Fruit fly (Drosophila melanogaster) whole organism, embryonic: ENCODE data around the gene ct.

Experiments
- Abd-B ChIP-seq: fragments of 200-800 bp; sonication (Bioruptor generic); optimal IDR thresholded peaks from 2 replicates; lab custom pipeline; 2018; ENCODE audit warnings: missing biosample characterization, mild to moderate bottlenecking, missing genetic modification characterization, moderate library complexity
- CG10209 ChIP-seq: fragments of 200-800 bp; sonication (Bioruptor generic); optimal IDR thresholded peaks from 3 replicates; lab custom pipeline; 2017; ENCODE audit warnings: missing biosample characterization, mild to moderate bottlenecking, missing genetic modification characterization, missing genetic modification reagents
- CG10321 ChIP-seq: fragments of 200-800 bp; sonication (Bioruptor generic); IDR thresholded peaks from 2 replicates; pipeline ENCODE4 v1.3.6; 2022; ENCODE audit warnings: missing biosample characterization, missing genetic modification characterization
- CG12219 ChIP-seq: fragments of 200-800 bp; sonication (Bioruptor generic); optimal IDR thresholded peaks from 3 replicates; lab custom pipeline; 2018; ENCODE audit warnings: missing biosample characterization, mild to moderate bottlenecking, missing genetic modification characterization
- CG13296 ChIP-seq: fragments of 200-800 bp; sonication (Bioruptor generic); optimal IDR thresholded peaks from 3 replicates; lab custom pipeline; 2018; ENCODE audit warnings: missing biosample characterization, mild to moderate bottlenecking, missing genetic modification characterization
- CG14050 ChIP-seq: fragments of 200-800 bp; sonication (Bioruptor generic); IDR thresholded peaks from 3 replicates; pipeline ENCODE4 v1.3.6; 2022; ENCODE audit warnings: missing biosample characterization, missing genetic modification characterization
- CG15011 ChIP-seq: fragments of 200-800 bp; sonication (Bioruptor generic); optimal IDR thresholded peaks from 3 replicates; lab custom pipeline; 2018; ENCODE audit warnings: missing biosample characterization, mild to moderate bottlenecking, missing genetic modification characterization
- CG15601 ChIP-seq: fragments of 200-800 bp; sonication (Bioruptor generic); optimal IDR thresholded peaks from 3 replicates; lab custom pipeline; 2019; ENCODE audit warnings: missing biosample characterization, mild to moderate bottlenecking, missing genetic modification characterization, moderate library complexity
- CG16863 ChIP-seq: fragments of 200-800 bp; sonication (Bioruptor generic); optimal IDR thresholded peaks from 3 replicates; lab custom pipeline; 2016; ENCODE audit warnings: missing biosample characterization, missing genetic modification characterization
- CG18262 ChIP-seq: fragments of 200-800 bp; optimal IDR thresholded peaks from 3 replicates; lab custom pipeline; 2019; ENCODE audit warnings: missing biosample characterization, mild to moderate bottlenecking, missing genetic modification characterization, moderate library complexity
- CG2120 ChIP-seq: fragments of 200-800 bp; sonication (Bioruptor generic); optimal IDR thresholded peaks from 3 replicates; lab custom pipeline; 2016; ENCODE audit warnings: missing biosample characterization, missing genetic modification characterization
- CG2678 ChIP-seq: fragments of 200-800 bp; sonication (Bioruptor generic); optimal IDR thresholded peaks from 3 replicates; lab custom pipeline; 2019; ENCODE audit warnings: missing biosample characterization, mild to moderate bottlenecking, missing genetic modification characterization, moderate library complexity
- CG3065 ChIP-seq: fragments of 200-800 bp; sonication (Bioruptor generic); optimal IDR thresholded peaks from 2 replicates; lab custom pipeline; 2016; ENCODE audit warnings: missing biosample characterization, missing genetic modification characterization
- CG4404 ChIP-seq: fragments of 200-800 bp; sonication (Bioruptor generic); IDR thresholded peaks from 2 replicates; pipeline ENCODE4 v1.3.6; 2022; ENCODE audit warnings: missing biosample characterization, missing genetic modification characterization
- CG6854 ChIP-seq: fragments of 200-800 bp; sonication (Bioruptor generic); optimal IDR thresholded peaks from 3 replicates; lab custom pipeline; 2017; ENCODE audit warnings: missing biosample characterization, mild to moderate bottlenecking, missing genetic modification characterization
- CG7357 ChIP-seq: fragments of 200-800 bp; sonication (Bioruptor generic); IDR thresholded peaks from 3 replicates; pipeline ENCODE4 v1.3.6; 2022; ENCODE audit warnings: missing biosample characterization, missing genetic modification characterization
- CG8944 ChIP-seq: fragments of 200-800 bp; sonication (Bioruptor generic); optimal IDR thresholded peaks from 3 replicates; lab custom pipeline; 2016; ENCODE audit warnings: missing biosample characterization, missing genetic modification characterization
- D19B ChIP-seq: fragments of 200-800 bp; sonication (Bioruptor generic); optimal IDR thresholded peaks from 2 replicates; lab custom pipeline; 2017; ENCODE audit warnings: missing biosample characterization, mild to moderate bottlenecking, missing genetic modification characterization
- Deaf1 ChIP-seq: fragments of 200-800 bp; optimal IDR thresholded peaks from 3 replicates; lab custom pipeline; 2019; ENCODE audit warnings: missing biosample characterization, mild to moderate bottlenecking, missing genetic modification characterization, moderate library complexity
- Dp ChIP-seq: fragments of 200-800 bp; sonication (Bioruptor generic); optimal IDR thresholded peaks from 2 replicates; lab custom pipeline; 2018; ENCODE audit warnings: missing biosample characterization, mild to moderate bottlenecking, missing genetic modification characterization, moderate library complexity
- Dref ChIP-seq: fragments of 200-800 bp; sonication (Bioruptor generic); IDR thresholded peaks from 2 replicates; pipeline ENCODE4 v1.3.6; 2022; ENCODE audit warnings: missing biosample characterization, missing genetic modification characterization
- HLH4C ChIP-seq: fragments of 200-800 bp; sonication (Bioruptor generic); IDR thresholded peaks from 3 replicates; pipeline ENCODE4 v1.3.6; 2022; ENCODE audit warnings: missing biosample characterization, missing genetic modification characterization; ENCODE audit not compliant: partially characterized antibody
- Hand ChIP-seq: fragments of 200-800 bp; sonication (Bioruptor generic); optimal IDR thresholded peaks from 2 replicates; lab custom pipeline; 2017; ENCODE audit warnings: mild to moderate bottlenecking, missing biosample characterization, missing genetic modification reagents, missing genetic modification characterization
- Hr39 ChIP-seq: fragments of >200 bp; optimal IDR thresholded peaks from 2 replicates; lab custom pipeline; 2017
- Hr51 ChIP-seq, 2 experiments: fragments of 200-800 bp; sonication (Bioruptor generic); optimal IDR thresholded peaks; 2 replicates in 1 of 2; 3 replicates in 1 of 2; lab custom pipeline; 2016 to 2018; ENCODE audit warnings: missing biosample characterization in 2 of 2, missing genetic modification characterization in 2 of 2, mild to moderate bottlenecking in 1 of 2, moderate library complexity in 1 of 2
- Max ChIP-seq: fragments of 200-800 bp; sonication (Bioruptor generic); optimal IDR thresholded peaks from 2 replicates; lab custom pipeline; 2016; ENCODE audit warnings: missing biosample characterization, mild to moderate bottlenecking, missing genetic modification characterization
- Nf-YB ChIP-seq: fragments of 200-800 bp; sonication (Bioruptor generic); optimal IDR thresholded peaks from 3 replicates; lab custom pipeline; 2019; ENCODE audit warnings: missing biosample characterization, mild to moderate bottlenecking, missing genetic modification characterization, moderate library complexity
- Oaz ChIP-seq: fragments of 200-800 bp; sonication (Bioruptor generic); IDR thresholded peaks from 2 replicates; pipeline ENCODE4 v1.3.6; 2022; ENCODE audit warnings: missing biosample characterization, missing genetic modification characterization
- Sox102F ChIP-seq: fragments of 200-800 bp; sonication (Bioruptor generic); optimal IDR thresholded peaks from 2 replicates; lab custom pipeline; 2018; ENCODE audit warnings: missing biosample characterization, mild to moderate bottlenecking, missing genetic modification characterization, moderate library complexity
- Ssrp ChIP-seq: fragments of 200-800 bp; sonication (Bioruptor generic); optimal IDR thresholded peaks from 2 replicates; lab custom pipeline; 2018; ENCODE audit warnings: missing biosample characterization, mild to moderate bottlenecking, missing genetic modification characterization, moderate library complexity
- TFAM ChIP-seq: fragments of 200-800 bp; sonication (Bioruptor generic); optimal IDR thresholded peaks from 2 replicates; lab custom pipeline; 2017; ENCODE audit warnings: missing biosample characterization, missing genetic modification characterization, inconsistent platforms
- YL-1 ChIP-seq: fragments of 200-800 bp; sonication (Bioruptor generic); optimal IDR thresholded peaks from 3 replicates; lab custom pipeline; 2017; ENCODE audit warnings: missing biosample characterization, mild to moderate bottlenecking, missing genetic modification characterization
- ac ChIP-seq: fragments of 200-800 bp; sonication (Bioruptor generic); optimal IDR thresholded peaks from 3 replicates; lab custom pipeline; 2017; ENCODE audit warnings: missing biosample characterization, mild to moderate bottlenecking, missing genetic modification characterization
- bigmax ChIP-seq: fragments of 200-800 bp; sonication (Bioruptor generic); optimal IDR thresholded peaks from 2 replicates; lab custom pipeline; 2018; ENCODE audit warnings: missing biosample characterization, mild to moderate bottlenecking, missing genetic modification characterization
- cg ChIP-seq: fragments of 200-800 bp; sonication (Bioruptor generic); optimal IDR thresholded peaks from 3 replicates; lab custom pipeline; 2019; ENCODE audit warnings: missing biosample characterization, mild to moderate bottlenecking, missing genetic modification characterization, moderate library complexity
- ems ChIP-seq: fragments of 200-800 bp; sonication (Bioruptor generic); optimal IDR thresholded peaks from 3 replicates; lab custom pipeline; 2016; ENCODE audit warnings: missing biosample characterization, missing genetic modification characterization
- insv ChIP-seq, 2 experiments: fragments of 200-800 bp; sonication (Bioruptor generic); optimal IDR thresholded peaks; 3 replicates each; lab custom pipeline; 2016 to 2018; ENCODE audit warnings: missing biosample characterization in 2 of 2, missing genetic modification characterization in 2 of 2
- inv ChIP-seq: fragments of 200-800 bp; sonication (Bioruptor generic); IDR thresholded peaks from 2 replicates; pipeline ENCODE4 v1.3.6; 2022; ENCODE audit warnings: missing biosample characterization, missing genetic modification characterization; ENCODE audit not compliant: partially characterized antibody
- klu ChIP-seq: fragments of 200-800 bp; sonication (Bioruptor generic); IDR thresholded peaks from 2 replicates; pipeline ENCODE4 v1.3.6; 2022; ENCODE audit warnings: missing biosample characterization, missing genetic modification characterization
- odd ChIP-seq: fragments of 200-800 bp; sonication (Bioruptor generic); optimal IDR thresholded peaks from 2 replicates; lab custom pipeline; 2017; ENCODE audit warnings: missing biosample characterization, mild to moderate bottlenecking, missing genetic modification characterization
- pho ChIP-seq: fragments of 200-800 bp; sonication (Bioruptor generic); optimal IDR thresholded peaks from 2 replicates; lab custom pipeline; 2016; ENCODE audit warnings: missing biosample characterization, missing genetic modification characterization
- seq ChIP-seq: fragments of 200-800 bp; sonication (Bioruptor generic); IDR thresholded peaks from 2 replicates; pipeline ENCODE4 v1.3.6; 2022; ENCODE audit warnings: missing biosample characterization, missing genetic modification characterization
- sna ChIP-seq: fragments of 200-800 bp; sonication (Bioruptor generic); IDR thresholded peaks from 2 replicates; pipeline ENCODE4 v1.3.6; 2022; ENCODE audit warnings: missing biosample characterization, missing genetic modification characterization; ENCODE audit not compliant: partially characterized antibody
- tgo ChIP-seq: fragments of 200-800 bp; sonication (Bioruptor generic); IDR thresholded peaks from 3 replicates; pipeline ENCODE4 v1.3.6; 2022; ENCODE audit warnings: missing biosample characterization, missing genetic modification characterization
- ttk ChIP-seq: fragments of 200-800 bp; sonication (Bioruptor generic); IDR thresholded peaks from 2 replicates; pipeline ENCODE4 v2.1.2; 2022; ENCODE audit warnings: missing biosample characterization, missing genetic modification characterization
- twi ChIP-seq: fragments of 200-800 bp; optimal IDR thresholded peaks from 2 replicates; lab custom pipeline; 2019; ENCODE audit warnings: missing biosample characterization, mild to moderate bottlenecking, missing genetic modification characterization, moderate library complexity
- usp ChIP-seq: fragments of >200 bp; optimal IDR thresholded peaks from 2 replicates; lab custom pipeline; 2017; ENCODE audit warnings: missing biosample characterization, missing genetic modification characterization
- vfl ChIP-seq: fragments of 200-800 bp; sonication (Bioruptor generic); optimal IDR thresholded peaks from 2 replicates; lab custom pipeline; 2016; ENCODE audit warnings: missing biosample characterization, missing genetic modification characterization
- zen2 ChIP-seq: fragments of 200-800 bp; sonication (Bioruptor generic); IDR thresholded peaks from 3 replicates; pipeline ENCODE4 v1.3.6; 2022; ENCODE audit warnings: missing biosample characterization, missing genetic modification characterization; ENCODE audit not compliant: partially characterized antibody
- zf30C ChIP-seq: fragments of 200-800 bp; sonication (Bioruptor generic); optimal IDR thresholded peaks from 3 replicates; lab custom pipeline; 2018; ENCODE audit warnings: missing biosample characterization, mild to moderate bottlenecking, missing genetic modification characterization

The ct gene

dm6 chrX:7710439-7711154 is 102.4 kb downstream of the ct start (continued):
- TF ChIP-seq CG12219 (GFP tag; lab: Kevin White, UChicago) = no peak
- TF ChIP-seq odd (GFP tag; lab: Kevin White, UChicago) = no peak
- no peak for TF ChIP-seq Ssrp (tag; lab: Kevin White, UChicago)
- TF ChIP-seq tgo = no peak
- peak; percentile 78 for TF ChIP-seq CG10209 (GFP tag; lab: Kevin White, UChicago)
- no peak for TF ChIP-seq CG6854
- TF ChIP-seq CG15601 (tag; lab: Kevin White, UChicago) = no peak
- TF ChIP-seq Hr39 (lab: Kevin White, UChicago) = no peak
- TF ChIP-seq CG10321 (GFP tag; lab: Robert Waterston, UW) = no peak
- TF ChIP-seq Hand (GFP tag; lab: Kevin White, UChicago) = no peak
- no peak for TF ChIP-seq Abd-B (GFP tag; lab: Kevin White, UChicago)
- peak in 1 of 2 experiments; percentile 54 for TF ChIP-seq insv (GFP tag; optimal IDR thresholded peaks at IDR 0.05; lab: Kevin White, UChicago)
- no peak for TF ChIP-seq CG16863 (GFP tag; lab: Kevin White, UChicago)
- TF ChIP-seq twi = peak; percentile 8
- no peak for TF ChIP-seq zen2 (GFP tag; lab: Robert Waterston, UW)
- TF ChIP-seq CG18262 = peak; percentile 1
- TF ChIP-seq CG8944 (GFP tag; lab: Kevin White, UChicago) = peak; percentile 45
- no peak for TF ChIP-seq vfl
- TF ChIP-seq cg (GFP tag; lab: Kevin White, UChicago) = no peak
- no peak for TF ChIP-seq CG4404 (GFP tag; lab: Robert Waterston, UW)
- TF ChIP-seq inv (GFP tag; lab: Robert Waterston, UW) = no peak
- TF ChIP-seq CG15011 (GFP tag; lab: Kevin White, UChicago) = no peak
- TF ChIP-seq Dp (GFP tag; lab: Kevin White, UChicago) = peak; percentile 94
- TF ChIP-seq bigmax (GFP tag; lab: Kevin White, UChicago) = no peak
- no peak for TF ChIP-seq CG7357 (GFP tag; lab: Robert Waterston, UW)
- peak; percentile 33 for TF ChIP-seq CG2120 (GFP tag; lab: Kevin White, UChicago)
- TF ChIP-seq CG2678 (tag; lab: Kevin White, UChicago) = no peak
- TF ChIP-seq klu = no peak
- TF ChIP-seq sna (GFP tag; lab: Robert Waterston, UW) = no peak
- TF ChIP-seq ttk (GFP tag; lab: Robert Waterston, UW) = no peak
- no peak for TF ChIP-seq CG14050
- no peak for TF ChIP-seq ems (GFP tag; lab: Kevin White, UChicago)
- peak; percentile 30 for TF ChIP-seq CG13296
- no peak for TF ChIP-seq Oaz (GFP tag; lab: Robert Waterston, UW)
- 0 out of 3 replicates have a peak, but pooled peaks have one; percentile 12 for TF ChIP-seq HLH4C
- peak; percentile 14 for TF ChIP-seq zf30C (GFP tag; lab: Kevin White, UChicago)
- no peak for TF ChIP-seq TFAM (GFP tag; lab: Kevin White, UChicago)
- no peak for TF ChIP-seq YL-1 (GFP tag; lab: Kevin White, UChicago)
- TF ChIP-seq ac (GFP tag; lab: Kevin White, UChicago) = no peak
- TF ChIP-seq D19B = no peak
- TF ChIP-seq Nf-YB (GFP tag; lab: Kevin White, UChicago) = no peak
- TF ChIP-seq usp (GFP tag; lab: Kevin White, UChicago) = no peak
- TF ChIP-seq Hr51 (GFP tag; optimal IDR thresholded peaks at IDR 0.05; lab: Kevin White, UChicago) = peak in 1 of 2 experiments; percentile 24
- peak; percentile 31 for TF ChIP-seq Sox102F
- no peak for TF ChIP-seq Max
- TF ChIP-seq CG3065 (GFP tag; lab: Kevin White, UChicago) = no peak
- TF ChIP-seq Deaf1 (tag; lab: Kevin White, UChicago) = no peak
- no peak for TF ChIP-seq seq (GFP tag; lab: Robert Waterston, UW)
- peak; percentile 69 for TF ChIP-seq Dref (GFP tag; lab: Robert Waterston, UW)
- TF ChIP-seq pho (GFP tag; lab: Kevin White, UChicago) = no peak
